Worm (Caenorhabditis elegans) whole organism, L4/young adult: ENCODE data around the gene Y51A2B.8.

ENCODE experiments used
- W03F9.2 ChIP-seq: fragments of 150-350 bp; optimal IDR thresholded peaks from 2 replicates; lab custom pipeline; 2014; ENCODE audit warnings: missing biosample characterization, missing genetic modification characterization
- dao-5 ChIP-seq: sonication (generic microtip); optimal IDR thresholded peaks from 2 replicates; lab custom pipeline; 2016; ENCODE audit warnings: missing genotype, missing genetic modification characterization, moderate library complexity, missing compliant biosample characterization
- him-1 ChIP-seq: sonication (generic microtip); optimal IDR thresholded peaks from 2 replicates; lab custom pipeline; 2016; ENCODE audit warnings: missing genotype, missing genetic modification reagents, missing genetic modification characterization, missing compliant biosample characterization

Y51A2B.8 gene

DNA sequence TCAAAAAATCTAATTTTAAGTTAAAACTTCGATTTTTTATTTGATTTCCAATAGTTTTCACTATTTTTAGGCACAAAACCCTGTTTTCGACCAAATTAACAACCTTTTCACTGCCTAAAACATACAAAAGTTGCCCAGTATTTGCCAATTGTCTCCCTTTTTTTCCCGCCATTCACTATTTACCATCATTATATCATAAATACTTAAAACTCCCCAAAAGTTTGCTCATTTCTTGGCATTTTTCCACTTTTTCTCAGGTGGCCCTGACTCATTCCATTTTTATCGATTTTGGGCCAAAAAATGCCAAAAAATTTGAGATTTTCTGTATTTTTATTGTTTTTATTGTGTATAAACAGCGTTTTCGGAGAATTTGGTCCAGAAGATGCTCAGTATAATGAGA lies 35.1 kb downstream of the Y51A2B.8 start, which contains the start of gene txt-8:
txt-8 (plus strand) TSS at position 301 of the 400 bp plus-strand sequence.
- no peak for TF ChIP-seq W03F9.2 (tag; lab: Kevin White, UChicago)
- TF ChIP-seq dao-5 (tag; lab: Kevin White, UChicago) = no peak

DNA sequence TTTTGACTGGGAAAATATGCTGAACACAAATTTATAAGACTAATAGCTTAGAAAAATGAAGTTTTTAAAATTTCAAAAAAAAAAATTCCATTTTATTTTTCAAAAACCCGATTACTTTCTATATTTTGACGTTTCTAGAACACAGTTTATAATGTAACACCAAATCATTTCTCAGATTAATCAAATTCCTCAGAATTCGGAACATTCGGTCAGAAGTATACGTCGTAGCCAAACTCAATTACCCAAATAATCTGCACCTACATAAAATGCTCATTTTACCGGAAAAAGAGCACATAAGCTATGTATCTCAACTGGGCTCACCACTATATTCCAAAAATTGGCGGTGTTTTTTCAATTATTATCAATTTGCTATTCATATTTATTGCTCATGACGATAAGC lies 41.9 kb downstream of the Y51A2B.8 start, which contains the start of gene srj-26:
srj-26 (plus strand) TSS at position 301 of the 400 bp plus-strand sequence.
- TF ChIP-seq him-1 (tag; lab: Kevin White, UChicago) = no peak
- TF ChIP-seq W03F9.2 (tag; lab: Kevin White, UChicago) = no peak
- no peak for TF ChIP-seq dao-5 (tag; lab: Kevin White, UChicago)

DNA sequence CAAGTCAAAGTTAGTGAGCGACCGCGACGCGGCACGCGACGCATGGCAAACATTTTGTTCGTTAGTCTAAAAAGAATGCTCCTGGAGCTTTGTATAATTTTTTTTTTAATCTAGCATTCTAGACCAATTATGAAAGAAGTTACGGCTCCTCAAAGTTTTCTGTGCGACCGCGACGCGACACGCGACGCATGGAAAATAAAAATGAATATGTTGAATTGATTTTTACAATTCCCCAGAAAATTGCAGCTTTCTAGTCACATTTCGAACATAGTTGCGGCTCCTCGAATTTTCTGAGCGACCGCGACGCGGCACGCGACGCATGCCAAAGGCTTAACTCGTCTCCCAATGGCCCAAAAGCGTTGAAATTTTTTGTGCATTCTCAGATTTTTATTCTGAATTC lies 45.6 kb downstream of the Y51A2B.8 start, which contains the start of gene ZK262.4:
ZK262.4 (minus strand) TSS at position 101 of the 400 bp plus-strand sequence.
- no peak for TF ChIP-seq dao-5 (tag; lab: Kevin White, UChicago)
- no peak for TF ChIP-seq W03F9.2 (tag; lab: Kevin White, UChicago)
- TF ChIP-seq him-1 (tag; lab: Kevin White, UChicago) = no peak

DNA sequence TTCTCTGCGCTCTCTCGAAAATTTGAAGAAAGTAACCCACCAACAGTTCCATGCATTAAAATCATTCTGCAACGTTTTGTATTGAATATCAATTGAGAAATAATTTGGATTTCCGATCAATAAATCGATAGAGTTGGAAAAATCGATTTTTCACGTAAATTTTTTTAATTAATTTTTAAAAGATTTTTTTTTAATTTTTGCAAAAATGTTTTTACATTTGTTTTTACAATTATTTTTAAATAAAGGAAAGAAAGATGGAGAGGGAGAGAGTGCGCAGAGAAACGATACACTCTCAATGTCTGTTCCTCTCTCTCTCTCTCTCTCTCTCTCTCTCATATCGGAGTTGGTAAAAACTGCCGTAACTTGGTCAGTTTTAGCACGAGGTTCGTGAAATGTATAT lies 46.6 kb downstream of the Y51A2B.8 start, which contains the start of gene ZK262.19:
ZK262.19 (minus strand) TSS at position 101 of the 400 bp plus-strand sequence.
- no peak for TF ChIP-seq him-1 (tag; lab: Kevin White, UChicago)
- no peak for TF ChIP-seq dao-5 (tag; lab: Kevin White, UChicago)
- no peak for TF ChIP-seq W03F9.2 (tag; lab: Kevin White, UChicago)

DNA sequence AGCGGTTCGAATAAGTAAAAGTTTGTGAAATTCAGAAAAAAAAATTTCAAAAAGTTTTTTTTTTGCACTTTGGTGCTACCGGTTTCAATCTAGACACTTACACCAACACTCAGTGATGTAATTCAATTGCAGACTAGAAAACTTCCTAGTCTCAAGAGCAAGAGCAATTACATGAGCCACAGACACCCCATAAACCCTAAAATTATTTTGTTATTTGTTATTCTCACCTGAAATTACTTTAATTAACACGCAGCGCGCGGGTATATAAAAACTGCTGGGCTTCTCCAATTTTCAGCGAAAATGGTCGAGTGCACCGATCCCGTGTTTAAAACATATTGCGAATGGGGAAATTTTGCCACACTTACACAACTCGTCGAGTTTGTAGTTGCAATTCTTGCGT lies 47.4 kb downstream of the Y51A2B.8 start, which contains the start of gene srw-83:
srw-83 (plus strand) TSS at position 301 of the 400 bp plus-strand sequence.
- TF ChIP-seq him-1 (tag; lab: Kevin White, UChicago) = no peak
- TF ChIP-seq W03F9.2 (tag; lab: Kevin White, UChicago) = no peak
- TF ChIP-seq dao-5 (tag; lab: Kevin White, UChicago) = no peak
